Fruit fly (Drosophila melanogaster): ENCODE measurements around the gene CG13917.

CG13917 gene

dm6 chr3L:1629064-1629777, 52.7 kb downstream of the CG13917 start, which contains the start of gene GC:
Gene GC (minus strand): TSS chr3L:1629301.
- TF ChIP-seq noc (tag; optimal IDR thresholded peaks at IDR 0.05), result no peak

- TF ChIP-seq noc (tag; optimal IDR thresholded peaks at IDR 0.05), result no peak
Measured at dm6 chr3L:1636886-1637285, 60.4 kb downstream of the CG13917 start.

- no peak for TF ChIP-seq noc (tag; optimal IDR thresholded peaks at IDR 0.05)
Measured at dm6 chr3L:1637652-1638051, 61.2 kb downstream of the CG13917 start, which contains the start of gene nSyb. Gene nSyb (minus strand): TSS chr3L:1637752.

dm6 chr3L:1639185-1639812, 62.8 kb downstream of the CG13917 start, which contains the start of the genes Mettl2 and Bgb:
Gene Mettl2 (minus strand): TSS chr3L:1639235.
Gene Bgb (plus strand): TSS chr3L:1639711.
- no peak for TF ChIP-seq noc (tag; optimal IDR thresholded peaks at IDR 0.05)

- TF ChIP-seq noc (tag; optimal IDR thresholded peaks at IDR 0.05), result peak; percentile 90
Measured at dm6 chr3L:1644920-1645567, 68.5 kb downstream of the CG13917 start, which contains the start of the genes alphaCOP and CG13919. Gene alphaCOP (minus strand): TSS chr3L:1645199. Gene CG13919 (plus strand): TSS chr3L:1645467.

- no peak for TF ChIP-seq noc (tag; optimal IDR thresholded peaks at IDR 0.05)
Measured at dm6 chr3L:1647276-1647919, 70.9 kb downstream of the CG13917 start, which contains the start of the genes CG17249 and Bro. Gene CG17249 (minus strand): TSS chr3L:1647464. Gene Bro (plus strand): TSS chr3L:1647869.

- TF ChIP-seq noc (tag; optimal IDR thresholded peaks at IDR 0.05), result no peak
Measured at dm6 chr3L:1648690-1649355, 72.3 kb downstream of the CG13917 start, which contains the start of gene CG13920. Gene CG13920 (plus strand): TSS chr3L:1648944.

- TF ChIP-seq noc (tag; optimal IDR thresholded peaks at IDR 0.05), result no peak
Measured at dm6 chr3L:1649363-1649762, 72.9 kb downstream of the CG13917 start.

Measured in whole organism, larva.